Fruit fly (Drosophila melanogaster) whole organism, wandering third instar larva: ENCODE data around the gene CG14567.
A peak's percentile ranks its signal among the peaks of the same experiment; 100 is the strongest.

Source experiments
- Abd-B ChIP-seq: fragments of >200 bp; optimal IDR thresholded peaks from 2 replicates; lab custom pipeline; 2017; ENCODE audit warnings: missing biosample characterization, missing genetic modification characterization
- CG32264 ChIP-seq: fragments of 200-800 bp; sonication (Bioruptor generic); optimal IDR thresholded peaks from 2 replicates; lab custom pipeline; 2016; ENCODE audit warnings: missing biosample characterization, missing genetic modification characterization
- CG9705 ChIP-seq: fragments of 200-800 bp; sonication (Bioruptor generic); optimal IDR thresholded peaks from 2 replicates; lab custom pipeline; 2018; ENCODE audit warnings: missing biosample characterization, mild to moderate bottlenecking, missing genetic modification characterization
- CrebA ChIP-seq: fragments of 200-800 bp; sonication (Bioruptor generic); optimal IDR thresholded peaks from 2 replicates; lab custom pipeline; 2016; ENCODE audit warnings: missing biosample characterization, mild to moderate bottlenecking, missing genetic modification characterization, borderline replicate concordance
- Dfd ChIP-seq: fragments of >200 bp; optimal IDR thresholded peaks from 2 replicates; lab custom pipeline; 2017; ENCODE audit warnings: missing biosample characterization, missing genetic modification characterization
- Dif ChIP-seq: fragments of 200-275, 200-300 bp; sonication (Bioruptor generic); optimal IDR thresholded peaks from 2 replicates; lab custom pipeline; 2018; ENCODE audit warnings: missing biosample characterization, missing genetic modification characterization; ENCODE audit not compliant: partially characterized antibody
- HLH106 ChIP-seq: fragments of 200-800 bp; optimal IDR thresholded peaks from 3 replicates; lab custom pipeline; 2019; ENCODE audit warnings: missing biosample characterization, mild to moderate bottlenecking, missing genetic modification characterization, moderate library complexity
- Hnf4 ChIP-seq: fragments of 200-800 bp; sonication (Bioruptor generic); optimal IDR thresholded peaks from 2 replicates; lab custom pipeline; 2016; ENCODE audit warnings: missing biosample characterization, mild to moderate bottlenecking, missing genetic modification characterization
- Hr83 ChIP-seq: fragments of 200-300 bp; sonication (Bioruptor generic); optimal IDR thresholded peaks from 2 replicates; lab custom pipeline; 2016; ENCODE audit warnings: missing biosample characterization, mild to moderate bottlenecking, missing genetic modification characterization, moderate library complexity; ENCODE audit not compliant: poor library complexity, severe bottlenecking
- Jra ChIP-seq: sonication (Bioruptor generic); optimal IDR thresholded peaks from 2 replicates; lab custom pipeline; 2016; ENCODE audit warnings: missing biosample characterization, missing genetic modification characterization
- N ChIP-seq: fragments of >200 bp; optimal IDR thresholded peaks from 2 replicates; lab custom pipeline; 2018; ENCODE audit warnings: missing biosample characterization, missing external identifiers, missing genetic modification characterization
- OdsH ChIP-seq: fragments of 200-800 bp; sonication (Bioruptor generic); optimal IDR thresholded peaks from 2 replicates; lab custom pipeline; 2016; ENCODE audit warnings: missing biosample characterization, mild to moderate bottlenecking, missing genetic modification characterization
- Rel ChIP-seq, 2 experiments: fragments of 200-800 bp; sonication (Bioruptor generic) in 1 of 2; optimal IDR thresholded peaks; 2 replicates in 1 of 2; 3 replicates in 1 of 2; lab custom pipeline; 2016 to 2019; ENCODE audit warnings: mild to moderate bottlenecking in 2 of 2, missing biosample characterization in 2 of 2, missing genetic modification characterization in 2 of 2, moderate library complexity in 1 of 2
- Sp1 ChIP-seq: fragments of 200-800 bp; sonication (Bioruptor generic); optimal IDR thresholded peaks from 3 replicates; lab custom pipeline; 2019; ENCODE audit warnings: missing biosample characterization, mild to moderate bottlenecking, missing genetic modification characterization, moderate library complexity
- Vsx2 ChIP-seq: fragments of 200-300, 225-300 bp; sonication (Bioruptor generic); optimal IDR thresholded peaks from 2 replicates; lab custom pipeline; 2018; ENCODE audit warnings: missing biosample characterization, missing genetic modification characterization; ENCODE audit not compliant: partially characterized antibody
- br ChIP-seq: fragments of 200-800 bp; sonication (Bioruptor generic); optimal IDR thresholded peaks from 2 replicates; lab custom pipeline; 2016; ENCODE audit warnings: missing biosample characterization, missing genetic modification characterization
- brk ChIP-seq: fragments of 200-800 bp; sonication (Bioruptor generic); optimal IDR thresholded peaks from 2 replicates; lab custom pipeline; 2016; ENCODE audit warnings: missing biosample characterization, mild to moderate bottlenecking, missing genetic modification characterization
- dl ChIP-seq, 2 experiments: fragments of 175-275, 200-275 bp in 1 of 2; fragments of 200-275 bp in 1 of 2; sonication (Bioruptor generic); optimal IDR thresholded peaks; lab custom pipeline; 2018; ENCODE audit warnings: mild to moderate bottlenecking in 2 of 2, missing biosample characterization in 2 of 2, missing genetic modification characterization in 2 of 2, moderate library complexity in 2 of 2; ENCODE audit not compliant: partially characterized antibody in 2 of 2, insufficient read depth in 1 of 2
- dmrt93B ChIP-seq: fragments of 200-800 bp; sonication (Bioruptor generic); optimal IDR thresholded peaks from 2 replicates; lab custom pipeline; 2018; ENCODE audit warnings: missing biosample characterization, mild to moderate bottlenecking, missing genetic modification characterization
- dsf ChIP-seq: sonication (Bioruptor generic); optimal IDR thresholded peaks from 2 replicates; lab custom pipeline; 2016; ENCODE audit warnings: missing biosample characterization, missing genetic modification characterization, borderline replicate concordance
- ey ChIP-seq: fragments of 200-800 bp; sonication (Bioruptor generic); optimal IDR thresholded peaks from 2 replicates; lab custom pipeline; 2016; ENCODE audit warnings: missing biosample characterization, missing genetic modification characterization
- foxo ChIP-seq, 2 experiments: fragments of 200-800 bp; sonication (Bioruptor generic); optimal IDR thresholded peaks; 2 replicates in 1 of 2; 3 replicates in 1 of 2; lab custom pipeline; 2016 to 2017; ENCODE audit warnings: missing biosample characterization in 2 of 2, missing genetic modification characterization in 2 of 2
- fru ChIP-seq: fragments of 200-800 bp; sonication (Bioruptor generic); optimal IDR thresholded peaks from 3 replicates; lab custom pipeline; 2016; ENCODE audit warnings: missing biosample characterization, mild to moderate bottlenecking, missing genetic modification characterization
- h ChIP-seq: fragments of 200-800 bp; sonication (Bioruptor generic); optimal IDR thresholded peaks from 3 replicates; lab custom pipeline; 2016; ENCODE audit warnings: missing biosample characterization, mild to moderate bottlenecking, missing genetic modification characterization
- jim ChIP-seq: fragments of 175-275, 200-325 bp; sonication (Bioruptor generic); optimal IDR thresholded peaks from 2 replicates; lab custom pipeline; 2016; ENCODE audit warnings: missing biosample characterization, mild to moderate bottlenecking, missing genetic modification characterization
- lola ChIP-seq: fragments of >200 bp; optimal IDR thresholded peaks from 2 replicates; lab custom pipeline; 2017; ENCODE audit warnings: missing biosample characterization, missing genetic modification characterization
- pan ChIP-seq: fragments of >200 bp; optimal IDR thresholded peaks from 2 replicates; lab custom pipeline; 2017
- psq ChIP-seq: fragments of 200-800 bp; sonication (Bioruptor generic); optimal IDR thresholded peaks from 3 replicates; lab custom pipeline; 2017; ENCODE audit warnings: missing biosample characterization, mild to moderate bottlenecking, missing genetic modification characterization, moderate library complexity
- rgr ChIP-seq: fragments of 200-800 bp; sonication (Bioruptor generic); optimal IDR thresholded peaks from 3 replicates; lab custom pipeline; 2016; ENCODE audit warnings: missing biosample characterization, mild to moderate bottlenecking, missing genetic modification characterization
- sage ChIP-seq: fragments of 200-800 bp; sonication (Bioruptor generic); optimal IDR thresholded peaks from 2 replicates; lab custom pipeline; 2016; ENCODE audit warnings: missing biosample characterization, mild to moderate bottlenecking, missing genetic modification characterization
- sv ChIP-seq: fragments of 200-800 bp; sonication (Bioruptor generic); optimal IDR thresholded peaks from 3 replicates; lab custom pipeline; 2016; ENCODE audit warnings: missing biosample characterization, missing genetic modification characterization
- tai ChIP-seq: sonication (Bioruptor generic); optimal IDR thresholded peaks from 2 replicates; lab custom pipeline; 2016; ENCODE audit warnings: missing biosample characterization, missing genetic modification characterization
- usp ChIP-seq: fragments of >200 bp; optimal IDR thresholded peaks from 2 replicates; lab custom pipeline; 2017; ENCODE audit warnings: missing biosample characterization, missing genetic modification characterization
- woc ChIP-seq: sonication (Bioruptor generic); optimal IDR thresholded peaks from 2 replicates; lab custom pipeline; 2016; ENCODE audit warnings: missing biosample characterization, mild to moderate bottlenecking, missing genetic modification characterization

The CG14567 gene

dm6 chr3L:21709785-21710591 lies 28.2 kb downstream of the CG14567 start:
- peak; percentile 15 for TF ChIP-seq Hnf4 (GFP tag; lab: Kevin White, UChicago)
- peak; percentile 79 for TF ChIP-seq OdsH (GFP tag; lab: Kevin White, UChicago)
- TF ChIP-seq foxo (GFP tag; optimal IDR thresholded peaks at IDR 0.05; lab: Kevin White, UChicago): peak in 1 of 2 experiments; percentile 75
- TF ChIP-seq woc: peak; percentile 58
- peak; percentile 68 for TF ChIP-seq rgr (GFP tag; lab: Kevin White, UChicago)
- TF ChIP-seq ey (GFP tag; lab: Kevin White, UChicago): peak; percentile 61
- TF ChIP-seq tai (GFP tag; lab: Kevin White, UChicago): no peak
- no peak for TF ChIP-seq Rel (GFP tag; optimal IDR thresholded peaks at IDR 0.05; lab: Kevin White, UChicago)
- peak; percentile 2 for TF ChIP-seq Rel (tag; optimal IDR thresholded peaks at IDR 0.05; lab: Kevin White, UChicago)
- TF ChIP-seq CG32264 (GFP tag; lab: Kevin White, UChicago): no peak
- peak; percentile 87 for TF ChIP-seq Sp1 (GFP tag; lab: Kevin White, UChicago)
- TF ChIP-seq sage: peak; percentile 50
- peak; percentile 57 for TF ChIP-seq Dif (GFP tag; lab: Kevin White, UChicago)
- TF ChIP-seq lola: no peak
- TF ChIP-seq h (GFP tag; lab: Kevin White, UChicago): peak; percentile 74
- TF ChIP-seq Hr83: peak; percentile 54
- TF ChIP-seq dl (GFP tag; optimal IDR thresholded peaks at IDR 0.05; lab: Kevin White, UChicago; ENCODE audit: insufficient read depth in 1 of 2, partially characterized antibody in 2 of 2): no peak
- TF ChIP-seq pan (lab: Kevin White, UChicago): no peak
- TF ChIP-seq brk (GFP tag; lab: Kevin White, UChicago): peak; percentile 39
- peak; percentile 1 for TF ChIP-seq CrebA (GFP tag; lab: Kevin White, UChicago)
- TF ChIP-seq fru (GFP tag; lab: Kevin White, UChicago): peak; percentile 71
- TF ChIP-seq br (GFP tag; lab: Kevin White, UChicago): peak; percentile 30
- TF ChIP-seq CG9705 (GFP tag; lab: Kevin White, UChicago): peak; percentile 64
- no peak for TF ChIP-seq Dfd (GFP tag; lab: Kevin White, UChicago)
- TF ChIP-seq HLH106 (tag; lab: Kevin White, UChicago): peak; percentile 85
- no peak for TF ChIP-seq Jra
- TF ChIP-seq dmrt93B (GFP tag; lab: Kevin White, UChicago): peak; percentile 83
- TF ChIP-seq usp (GFP tag; lab: Kevin White, UChicago): no peak
- no peak for TF ChIP-seq N
- peak; percentile 79 for TF ChIP-seq psq
- TF ChIP-seq jim (GFP tag; lab: Kevin White, UChicago): no peak
- no peak for TF ChIP-seq dsf

- TF ChIP-seq Hr83: peak; percentile 4
- no peak for TF ChIP-seq Abd-B
- TF ChIP-seq Vsx2 (GFP tag; lab: Kevin White, UChicago): peak; percentile 46
These were observed 31.9 kb downstream of the CG14567 start, which contains the start of gene CG32447 for dm6 chr3L:21706144-21706926. Gene CG32447 (minus strand): TSS chr3L:21706365.

dm6 chr3L:21700945-21701344 lies 37.3 kb downstream of the CG14567 start:
- no peak for TF ChIP-seq OdsH (GFP tag; lab: Kevin White, UChicago)
- no peak for TF ChIP-seq sv (GFP tag; lab: Kevin White, UChicago)
- no peak for TF ChIP-seq usp (GFP tag; lab: Kevin White, UChicago)
